Worm (Caenorhabditis elegans) whole organism, late embryonic: ENCODE data around the gene F35C5.12.

Experiments used
- C38D4.7 ChIP-seq: fragments of 200-800 bp; sonication (Bioruptor generic); optimal IDR thresholded peaks from 2 replicates; lab custom pipeline; 2018; ENCODE audit warnings: mild to moderate bottlenecking, missing genetic modification characterization, moderate library complexity, missing compliant biosample characterization
- K02D7.2 ChIP-seq: sonication (generic microtip); optimal IDR thresholded peaks from 2 replicates; lab custom pipeline; 2017; ENCODE audit warnings: mild to moderate bottlenecking, missing genetic modification characterization, missing compliant biosample characterization
- K09A11.1 ChIP-seq: sonication (generic microtip); optimal IDR thresholded peaks from 2 replicates; lab custom pipeline; 2017; ENCODE audit warnings: antibody characterized with exemption, mild to moderate bottlenecking, missing genetic modification characterization, missing compliant biosample characterization; ENCODE audit not compliant: insufficient read depth
- Y22D7AL.16 ChIP-seq: sonication (generic microtip); optimal IDR thresholded peaks from 2 replicates; lab custom pipeline; 2016; ENCODE audit warnings: missing genetic modification characterization, missing compliant biosample characterization
- ahr-1 ChIP-seq: sonication (generic microtip); optimal IDR thresholded peaks from 2 replicates; lab custom pipeline; 2016; ENCODE audit warnings: missing genetic modification characterization, missing compliant biosample characterization
- ama-1 ChIP-seq: fragments of 150-350 bp; optimal IDR thresholded peaks from 2 replicates; lab custom pipeline; 2014
- ceh-2 ChIP-seq: sonication (generic microtip); optimal IDR thresholded peaks from 2 replicates; lab custom pipeline; 2016; ENCODE audit warnings: missing genotype, missing genetic modification characterization, missing compliant biosample characterization
- ceh-24 ChIP-seq: sonication (generic microtip); optimal IDR thresholded peaks from 2 replicates; lab custom pipeline; 2016; ENCODE audit warnings: mild to moderate bottlenecking, missing genetic modification characterization, missing compliant biosample characterization
- ceh-31 ChIP-seq: sonication (generic microtip); optimal IDR thresholded peaks from 2 replicates; lab custom pipeline; 2016; ENCODE audit warnings: missing genetic modification characterization, missing compliant biosample characterization
- ceh-34 ChIP-seq: sonication (generic microtip); optimal IDR thresholded peaks from 2 replicates; lab custom pipeline; 2016; ENCODE audit warnings: mild to moderate bottlenecking, missing genetic modification characterization, missing compliant biosample characterization
- ceh-45 ChIP-seq: fragments of 200-800 bp; sonication (Bioruptor generic); IDR thresholded peaks from 2 replicates; pipeline ENCODE4 v1.3.6; 2022; ENCODE audit warnings: missing genetic modification reagents, missing genetic modification characterization, missing compliant biosample characterization
- ceh-6 ChIP-seq: fragments of 200-800 bp; sonication (Bioruptor generic); optimal IDR thresholded peaks from 2 replicates; lab custom pipeline; 2018; ENCODE audit warnings: mild to moderate bottlenecking, missing genetic modification characterization, missing compliant biosample characterization
- ceh-9 ChIP-seq: sonication (generic microtip); optimal IDR thresholded peaks from 2 replicates; lab custom pipeline; 2016; ENCODE audit warnings: mild to moderate bottlenecking, missing genetic modification characterization, inconsistent platforms, missing compliant biosample characterization
- che-1 ChIP-seq: sonication (generic microtip); optimal IDR thresholded peaks from 2 replicates; lab custom pipeline; 2016; ENCODE audit warnings: mild to moderate bottlenecking, missing genetic modification characterization, missing compliant biosample characterization
- dmd-4 ChIP-seq: sonication (generic microtip); optimal IDR thresholded peaks from 2 replicates; lab custom pipeline; 2016; ENCODE audit warnings: borderline replicate concordance, missing genetic modification characterization, missing compliant biosample characterization
- dve-1 ChIP-seq: sonication (generic microtip); optimal IDR thresholded peaks from 2 replicates; lab custom pipeline; 2017; ENCODE audit warnings: antibody characterized with exemption, mild to moderate bottlenecking, missing genetic modification characterization, missing compliant biosample characterization
- elt-2 ChIP-seq: sonication (generic microtip); optimal IDR thresholded peaks from 2 replicates; lab custom pipeline; 2016; ENCODE audit warnings: missing genetic modification reagents, missing genetic modification characterization, missing compliant biosample characterization
- ets-4 ChIP-seq: sonication (generic microtip); optimal IDR thresholded peaks from 2 replicates; lab custom pipeline; 2016; ENCODE audit warnings: missing genetic modification characterization, missing compliant biosample characterization
- gmeb-2 ChIP-seq: sonication (generic microtip); optimal IDR thresholded peaks from 2 replicates; lab custom pipeline; 2016; ENCODE audit warnings: missing genetic modification characterization, inconsistent platforms, missing compliant biosample characterization
- hlh-13 ChIP-seq: fragments of 200-800 bp; sonication (Bioruptor generic); optimal IDR thresholded peaks from 2 replicates; lab custom pipeline; 2018; ENCODE audit warnings: mild to moderate bottlenecking, missing genetic modification characterization, missing compliant biosample characterization
- hlh-15 ChIP-seq: sonication (generic microtip); optimal IDR thresholded peaks from 2 replicates; lab custom pipeline; 2016; ENCODE audit warnings: missing genetic modification characterization, missing compliant biosample characterization
- hlh-30 ChIP-seq: sonication (generic microtip); optimal IDR thresholded peaks from 2 replicates; lab custom pipeline; 2017; ENCODE audit warnings: antibody characterized with exemption, missing genetic modification characterization, missing compliant biosample characterization; ENCODE audit not compliant: insufficient read depth
- hlh-6 ChIP-seq: sonication (generic microtip); optimal IDR thresholded peaks from 2 replicates; lab custom pipeline; 2016; ENCODE audit warnings: missing genotype, missing genetic modification characterization, missing compliant biosample characterization
- hlh-8 ChIP-seq: sonication (generic microtip); optimal IDR thresholded peaks from 2 replicates; lab custom pipeline; 2016; ENCODE audit warnings: missing genotype, missing genetic modification characterization, missing compliant biosample characterization
- lim-6 ChIP-seq: sonication (generic microtip); optimal IDR thresholded peaks from 2 replicates; lab custom pipeline; 2016; ENCODE audit warnings: missing genetic modification characterization, missing compliant biosample characterization
- lin-11 ChIP-seq: fragments of 200-800 bp; sonication (Bioruptor generic); optimal IDR thresholded peaks from 2 replicates; lab custom pipeline; 2018; ENCODE audit warnings: mild to moderate bottlenecking, missing genetic modification characterization, missing compliant biosample characterization
- mec-3 ChIP-seq: sonication (generic microtip); optimal IDR thresholded peaks from 2 replicates; lab custom pipeline; 2016; ENCODE audit warnings: borderline replicate concordance, missing genetic modification characterization, missing compliant biosample characterization
- nhr-11 ChIP-seq: fragments of 150-350 bp; optimal IDR thresholded peaks from 2 replicates; lab custom pipeline; 2014; ENCODE audit warnings: missing biosample characterization, missing genetic modification characterization
- npax-4 ChIP-seq: sonication (generic microtip); optimal IDR thresholded peaks from 2 replicates; lab custom pipeline; 2016; ENCODE audit warnings: missing genetic modification characterization, missing compliant biosample characterization
- odd-2 ChIP-seq: sonication (generic microtip); optimal IDR thresholded peaks from 2 replicates; lab custom pipeline; 2017; ENCODE audit warnings: antibody characterized with exemption, mild to moderate bottlenecking, missing genetic modification characterization, missing compliant biosample characterization
- pat-9 ChIP-seq: fragments of 200-800 bp; sonication (Bioruptor generic); optimal IDR thresholded peaks from 2 replicates; lab custom pipeline; 2018; ENCODE audit warnings: mild to moderate bottlenecking, missing genetic modification characterization, moderate library complexity, missing compliant biosample characterization
- pha-2 ChIP-seq: sonication (generic microtip); optimal IDR thresholded peaks from 2 replicates; lab custom pipeline; 2017; ENCODE audit warnings: mild to moderate bottlenecking, missing genetic modification characterization, missing compliant biosample characterization
- pros-1 ChIP-seq: fragments of 150-350 bp; optimal IDR thresholded peaks from 2 replicates; lab custom pipeline; 2014; ENCODE audit warnings: missing biosample characterization, missing genetic modification reagents, missing genetic modification characterization
- ref-2 ChIP-seq: sonication (generic microtip); optimal IDR thresholded peaks from 2 replicates; lab custom pipeline; 2016; ENCODE audit warnings: missing genetic modification characterization, missing compliant biosample characterization
- sox-4 ChIP-seq: sonication (generic microtip); optimal IDR thresholded peaks from 2 replicates; lab custom pipeline; 2017; ENCODE audit warnings: mild to moderate bottlenecking, missing genetic modification characterization, inconsistent platforms, missing compliant biosample characterization
- unc-42 ChIP-seq: sonication (generic microtip); optimal IDR thresholded peaks from 2 replicates; lab custom pipeline; 2016; ENCODE audit warnings: missing genotype, missing genetic modification characterization, missing compliant biosample characterization
- unc-55 ChIP-seq: sonication (generic microtip); optimal IDR thresholded peaks from 2 replicates; lab custom pipeline; 2017; ENCODE audit warnings: missing biosample characterization, missing genetic modification reagents, missing genetic modification characterization
- zip-5 ChIP-seq: sonication (generic microtip); optimal IDR thresholded peaks from 2 replicates; lab custom pipeline; 2016; ENCODE audit warnings: missing genetic modification characterization, missing compliant biosample characterization
- ztf-16 ChIP-seq: sonication (generic microtip); optimal IDR thresholded peaks from 2 replicates; lab custom pipeline; 2017; ENCODE audit warnings: missing genetic modification characterization, missing compliant biosample characterization

Gene F35C5.12

DNA sequence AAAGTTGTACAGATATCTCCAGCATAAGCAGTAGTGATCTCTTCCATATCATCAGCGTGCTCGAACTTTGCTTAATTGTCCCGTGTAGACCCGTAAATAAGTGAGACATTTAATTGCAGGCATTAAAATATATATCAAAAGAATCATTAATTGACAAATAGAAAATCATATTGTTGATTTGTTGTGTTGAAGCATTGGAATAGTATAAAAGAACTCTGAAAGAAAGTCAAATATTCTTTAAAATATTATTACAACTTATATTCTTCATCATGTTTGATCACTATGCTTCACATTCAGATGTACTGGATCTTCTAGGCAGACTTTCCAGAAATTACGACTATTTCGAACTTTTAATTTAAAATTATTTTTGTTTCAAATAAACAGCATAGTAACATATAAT is 11.2 kb upstream of the F35C5.12 start, which contains the start of gene F58G1.8:
TSS of gene F58G1.8 (minus strand) at position 101 of the 400 bp plus-strand sequence.
- TF ChIP-seq K09A11.1 (tag; lab: Kevin White, UChicago) (no peak), hlh-8 (tag; lab: Kevin White, UChicago) (no peak), elt-2 (tag; lab: Kevin White, UChicago) (no peak), pros-1 (tag; lab: Kevin White, UChicago) (no peak), hlh-30 (no peak), C38D4.7 (GFP tag; lab: Kevin White, UChicago) (no peak), hlh-13 (GFP tag; lab: Kevin White, UChicago) (no peak), npax-4 (tag; lab: Kevin White, UChicago) (no peak), mec-3 (tag; lab: Kevin White, UChicago) (no peak), unc-55 (GFP tag; lab: Kevin White, UChicago) (no peak), ceh-6 (no peak), dmd-4 (tag; lab: Kevin White, UChicago) (no peak)

ce11 chrII:12923225-12923624 is 8.9 kb upstream of the F35C5.12 start:
- TF ChIP-seq K02D7.2 (tag; lab: Kevin White, UChicago): no peak
- no peak for TF ChIP-seq lin-11 (tag; lab: Kevin White, UChicago)
- TF ChIP-seq dve-1 (tag; lab: Kevin White, UChicago): no peak
- no peak for TF ChIP-seq ztf-16 (tag; lab: Kevin White, UChicago)
- TF ChIP-seq zip-5 (tag; lab: Kevin White, UChicago): no peak
- no peak for TF ChIP-seq hlh-6 (tag; lab: Kevin White, UChicago)
- no peak for TF ChIP-seq lim-6 (tag; lab: Kevin White, UChicago)
- TF ChIP-seq che-1 (tag; lab: Kevin White, UChicago): no peak
- TF ChIP-seq ceh-31: no peak
- no peak for TF ChIP-seq hlh-30
- TF ChIP-seq dmd-4 (tag; lab: Kevin White, UChicago): no peak
- TF ChIP-seq hlh-15 (tag; lab: Kevin White, UChicago): no peak
- no peak for TF ChIP-seq ceh-45 (GFP tag; lab: Robert Waterston, UW)
- TF ChIP-seq odd-2 (tag; lab: Kevin White, UChicago): no peak
- TF ChIP-seq npax-4 (tag; lab: Kevin White, UChicago): no peak
- no peak for TF ChIP-seq unc-42 (tag; lab: Kevin White, UChicago)
- no peak for TF ChIP-seq ceh-24 (tag; lab: Kevin White, UChicago)
- TF ChIP-seq ceh-2: no peak

- no peak for TF ChIP-seq Y22D7AL.16 (tag; lab: Kevin White, UChicago)
- no peak for TF ChIP-seq ahr-1 (tag; lab: Kevin White, UChicago)
- no peak for TF ChIP-seq ceh-9
- TF ChIP-seq K02D7.2 (tag; lab: Kevin White, UChicago): no peak
- no peak for TF ChIP-seq nhr-11 (tag; lab: Kevin White, UChicago)
- TF ChIP-seq npax-4 (tag; lab: Kevin White, UChicago): no peak
- no peak for TF ChIP-seq ceh-34
- no peak for TF ChIP-seq sox-4 (tag; lab: Kevin White, UChicago)
- no peak for TF ChIP-seq pat-9 (tag; lab: Kevin White, UChicago)
- no peak for TF ChIP-seq pha-2 (tag; lab: Kevin White, UChicago)
- TF ChIP-seq gmeb-2: no peak
- no peak for TF ChIP-seq C38D4.7 (GFP tag; lab: Kevin White, UChicago)
- no peak for TF ChIP-seq unc-55 (GFP tag; lab: Kevin White, UChicago)
- no peak for TF ChIP-seq ets-4 (tag; lab: Kevin White, UChicago)
- no peak for TF ChIP-seq hlh-30
- no peak for TF ChIP-seq ama-1 (lab: Kevin White, UChicago)
- TF ChIP-seq ref-2 (tag; lab: Kevin White, UChicago): no peak
- TF ChIP-seq dve-1 (tag; lab: Kevin White, UChicago): no peak
- no peak for TF ChIP-seq ceh-31
Observed at ce11 chrII:12921478-12921877, 7.1 kb upstream of the F35C5.12 start.
